Worm (Caenorhabditis elegans) whole organism, L2 larva: ENCODE measurements around the gene ani-2.
A peak's percentile ranks its signal among the peaks of the same experiment; 100 is the strongest.

ENCODE experiments used
- C34F6.9 ChIP-seq: fragments of 150-350 bp; optimal IDR thresholded peaks from 2 replicates; lab custom pipeline; 2014; ENCODE audit warnings: missing biosample characterization, missing genetic modification characterization
- F13H6.1 ChIP-seq: sonication (generic microtip); optimal IDR thresholded peaks from 2 replicates; lab custom pipeline; 2016; ENCODE audit warnings: missing genetic modification characterization, missing compliant biosample characterization
- R02D3.7 ChIP-seq: fragments of 150-350 bp; optimal IDR thresholded peaks from 2 replicates; lab custom pipeline; 2014; ENCODE audit warnings: missing biosample characterization, missing genetic modification characterization
- Y55F3AM.14 ChIP-seq: fragments of 200-800 bp; sonication (Bioruptor generic); optimal IDR thresholded peaks from 2 replicates; lab custom pipeline; 2018; ENCODE audit warnings: mild to moderate bottlenecking, missing genetic modification characterization, missing compliant biosample characterization
- ZK546.5 ChIP-seq: sonication (generic microtip); optimal IDR thresholded peaks from 2 replicates; lab custom pipeline; 2017; ENCODE audit warnings: missing biosample characterization, missing genetic modification characterization
- aly-2 ChIP-seq: fragments of 150-350 bp; optimal IDR thresholded peaks from 2 replicates; lab custom pipeline; 2014; ENCODE audit warnings: missing biosample characterization, missing genetic modification characterization
- ama-1 ChIP-seq: fragments of 150-350 bp; optimal IDR thresholded peaks from 2 replicates; lab custom pipeline; 2018; ENCODE audit warnings: inconsistent platforms
- blmp-1 ChIP-seq: sonication (generic microtip); optimal IDR thresholded peaks from 2 replicates; lab custom pipeline; 2017; ENCODE audit warnings: missing genetic modification characterization, mild to moderate bottlenecking, missing compliant biosample characterization, antibody characterized with exemption, moderate library complexity; ENCODE audit not compliant: insufficient read depth
- ceh-16 ChIP-seq: fragments of 150-350 bp; optimal IDR thresholded peaks from 2 replicates; lab custom pipeline; 2014; ENCODE audit warnings: missing biosample characterization, missing genetic modification characterization
- ceh-82 ChIP-seq: fragments of 150-350 bp; optimal IDR thresholded peaks from 2 replicates; lab custom pipeline; 2014; ENCODE audit warnings: missing biosample characterization, missing genetic modification characterization
- crh-2 ChIP-seq: sonication (generic microtip); optimal IDR thresholded peaks from 2 replicates; lab custom pipeline; 2017; ENCODE audit warnings: missing biosample characterization, missing genetic modification characterization
- dmd-4 ChIP-seq: sonication (generic microtip); optimal IDR thresholded peaks from 2 replicates; lab custom pipeline; 2017; ENCODE audit warnings: missing biosample characterization, missing genetic modification characterization
- egl-27 ChIP-seq: sonication (generic microtip); optimal IDR thresholded peaks from 3 replicates; lab custom pipeline; 2017; ENCODE audit warnings: missing biosample characterization, missing genetic modification reagents, missing genetic modification characterization
- elt-1 ChIP-seq: fragments of 150-350 bp; optimal IDR thresholded peaks from 2 replicates; lab custom pipeline; 2014; ENCODE audit warnings: missing biosample characterization, missing genetic modification characterization
- fos-1 ChIP-seq: fragments of 150-350 bp; optimal IDR thresholded peaks from 2 replicates; lab custom pipeline; 2014; ENCODE audit warnings: missing biosample characterization, missing genetic modification characterization
- gmeb-1 ChIP-seq: fragments of 150-350 bp; optimal IDR thresholded peaks from 2 replicates; lab custom pipeline; 2014; ENCODE audit warnings: missing biosample characterization, missing genetic modification characterization
- lin-11 ChIP-seq: fragments of 150-350 bp; sonication (generic microtip); optimal IDR thresholded peaks from 2 replicates; lab custom pipeline; 2014; ENCODE audit warnings: missing biosample characterization, missing genetic modification characterization, inconsistent platforms, mixed read lengths
- lin-13 ChIP-seq: fragments of 150-350 bp; optimal IDR thresholded peaks from 2 replicates; lab custom pipeline; 2014; ENCODE audit warnings: missing biosample characterization, missing genetic modification reagents, missing genetic modification characterization
- lin-39 ChIP-seq: fragments of 150-350 bp; optimal IDR thresholded peaks from 2 replicates; lab custom pipeline; 2014; ENCODE audit warnings: missing biosample characterization, missing genetic modification reagents, missing genetic modification characterization
- lsy-2 ChIP-seq, 2 experiments: fragments of 150-350 bp in 1 of 2; sonication (generic microtip) in 1 of 2; optimal IDR thresholded peaks; 2 replicates each; lab custom pipeline; 2014 to 2017; ENCODE audit warnings: missing biosample characterization in 2 of 2, missing genetic modification characterization in 2 of 2
- mab-5 ChIP-seq: fragments of 150-350 bp; optimal IDR thresholded peaks from 2 replicates; lab custom pipeline; 2014; ENCODE audit warnings: missing biosample characterization, missing genetic modification characterization
- mbf-1 ChIP-seq: sonication (generic microtip); optimal IDR thresholded peaks from 2 replicates; lab custom pipeline; 2017; ENCODE audit warnings: missing biosample characterization, missing genetic modification characterization
- mdl-1 ChIP-seq, 2 experiments: fragments of 150-350 bp in 1 of 2; sonication (generic microtip) in 1 of 2; optimal IDR thresholded peaks; 2 replicates each; lab custom pipeline; 2017; ENCODE audit warnings: missing biosample characterization in 2 of 2, missing genetic modification characterization in 2 of 2
- nhr-10 ChIP-seq: sonication (generic microtip); optimal IDR thresholded peaks from 2 replicates; lab custom pipeline; 2017; ENCODE audit warnings: missing biosample characterization, missing genetic modification characterization
- nhr-11 ChIP-seq: fragments of 150-350 bp; optimal IDR thresholded peaks from 2 replicates; lab custom pipeline; 2014; ENCODE audit warnings: missing biosample characterization, missing genetic modification characterization
- nhr-12 ChIP-seq: fragments of 150-350 bp; optimal IDR thresholded peaks from 2 replicates; lab custom pipeline; 2014; ENCODE audit warnings: missing biosample characterization, missing genetic modification characterization
- nhr-129 ChIP-seq: fragments of 150-350 bp; optimal IDR thresholded peaks from 2 replicates; lab custom pipeline; 2014; ENCODE audit warnings: missing biosample characterization, missing genetic modification characterization
- nhr-21 ChIP-seq: fragments of 150-350 bp; optimal IDR thresholded peaks from 2 replicates; lab custom pipeline; 2014; ENCODE audit warnings: missing biosample characterization, missing genetic modification characterization
- nhr-23 ChIP-seq: fragments of 150-350 bp; optimal IDR thresholded peaks from 2 replicates; lab custom pipeline; 2014; ENCODE audit warnings: missing biosample characterization, missing genetic modification reagents, missing genetic modification characterization
- nhr-237 ChIP-seq: fragments of 150-350 bp; optimal IDR thresholded peaks from 2 replicates; lab custom pipeline; 2014; ENCODE audit warnings: missing biosample characterization, missing genetic modification characterization
- nhr-25 ChIP-seq: fragments of 150-350 bp; sonication (generic microtip); optimal IDR thresholded peaks from 3 replicates; lab custom pipeline; 2014; ENCODE audit warnings: missing biosample characterization, missing genetic modification characterization
- nhr-6 ChIP-seq: fragments of 150-350 bp; optimal IDR thresholded peaks from 2 replicates; lab custom pipeline; 2014; ENCODE audit warnings: missing biosample characterization, missing genetic modification characterization
- nhr-77 ChIP-seq: fragments of 150-350 bp; optimal IDR thresholded peaks from 2 replicates; lab custom pipeline; 2014; ENCODE audit warnings: missing biosample characterization, missing genetic modification characterization
- peb-1 ChIP-seq: fragments of 150-350 bp; optimal IDR thresholded peaks from 2 replicates; lab custom pipeline; 2014; ENCODE audit warnings: missing biosample characterization, missing genetic modification characterization
- sem-4 ChIP-seq: fragments of 150-350 bp; optimal IDR thresholded peaks from 2 replicates; lab custom pipeline; 2014; ENCODE audit warnings: missing biosample characterization, missing genetic modification reagents, missing genetic modification characterization
- skn-1 ChIP-seq: sonication (generic microtip); optimal IDR thresholded peaks from 2 replicates; lab custom pipeline; 2017; ENCODE audit warnings: missing biosample characterization, missing genetic modification characterization
- sma-3 ChIP-seq: sonication (generic microtip); optimal IDR thresholded peaks from 2 replicates; lab custom pipeline; 2016; ENCODE audit warnings: missing genetic modification reagents, missing genetic modification characterization, missing compliant biosample characterization
- sma-9 ChIP-seq, 2 experiments: fragments of 150-350 bp in 1 of 2; sonication (generic microtip) in 1 of 2; optimal IDR thresholded peaks; 2 replicates each; lab custom pipeline; 2014 to 2016; ENCODE audit warnings: missing genetic modification characterization in 2 of 2, mild to moderate bottlenecking in 1 of 2, missing biosample characterization in 1 of 2, missing compliant biosample characterization in 1 of 2, missing genetic modification reagents in 1 of 2, moderate library complexity in 1 of 2
- snpc-4 ChIP-seq: fragments of 150-350 bp; optimal IDR thresholded peaks from 2 replicates; lab custom pipeline; 2014; ENCODE audit warnings: missing biosample characterization, missing genetic modification characterization
- unc-39 ChIP-seq: fragments of 150-350 bp; optimal IDR thresholded peaks from 2 replicates; lab custom pipeline; 2014; ENCODE audit warnings: missing biosample characterization, missing genetic modification characterization
- unc-55 ChIP-seq: fragments of 150-350 bp; sonication (generic microtip); optimal IDR thresholded peaks from 3 replicates; lab custom pipeline; 2014; ENCODE audit warnings: missing biosample characterization, missing genetic modification reagents, missing genetic modification characterization
- unc-62 ChIP-seq: fragments of 150-350 bp; optimal IDR thresholded peaks from 2 replicates; lab custom pipeline; 2014; ENCODE audit warnings: missing biosample characterization, missing genetic modification reagents, missing genetic modification characterization
- zag-1 ChIP-seq: fragments of 150-350 bp; optimal IDR thresholded peaks from 2 replicates; lab custom pipeline; 2014; ENCODE audit warnings: missing biosample characterization, missing genetic modification characterization
- ztf-11 ChIP-seq: sonication (generic microtip); optimal IDR thresholded peaks from 2 replicates; lab custom pipeline; 2017; ENCODE audit warnings: missing biosample characterization, missing genetic modification characterization
- ztf-4 ChIP-seq: fragments of 150-350 bp; optimal IDR thresholded peaks from 2 replicates; lab custom pipeline; 2014; ENCODE audit warnings: missing biosample characterization, missing genetic modification characterization

The ani-2 gene

ce11 chrII:6324086-6324485, 41.1 kb downstream of the ani-2 start, which contains the start of gene sma-6:
Gene sma-6, plus strand, starts transcription at chrII:6324484.
- TF ChIP-seq unc-62 (GFP tag; lab: Kevin White, UChicago): no peak
- TF ChIP-seq aly-2: no peak
- no peak for TF ChIP-seq nhr-25 (tag; lab: Kevin White, UChicago)
- peak; percentile 32 for TF ChIP-seq fos-1
- no peak for TF ChIP-seq nhr-21 (tag; lab: Kevin White, UChicago)
- peak; percentile 50 for TF ChIP-seq sma-3 (GFP tag; lab: Kevin White, UChicago)
- TF ChIP-seq sem-4 (tag; lab: Kevin White, UChicago): no peak

- TF ChIP-seq zag-1 (tag; lab: Kevin White, UChicago): no peak
Observed at ce11 chrII:6322979-6323378, 42.2 kb downstream of the ani-2 start, which contains the start of gene C32D5.4. Gene C32D5.4, minus strand, starts transcription at chrII:6323079.

- TF ChIP-seq peb-1 (tag; lab: Kevin White, UChicago) (no peak), unc-39 (no peak), R02D3.7 (tag; lab: Kevin White, UChicago) (no peak), snpc-4 (tag; lab: Kevin White, UChicago) (no peak), mab-5 (tag; lab: Kevin White, UChicago) (no peak)
Observed at ce11 chrII:6322081-6322480, 43.1 kb downstream of the ani-2 start.

ce11 chrII:6320655-6321388, 44.3 kb downstream of the ani-2 start, which contains the start of gene efr-3:
Gene efr-3, minus strand, starts transcription at chrII:6321159.
- TF ChIP-seq gmeb-1 (tag; lab: Kevin White, UChicago) (peak; percentile 92), nhr-129 (no peak), R02D3.7 (tag; lab: Kevin White, UChicago) (no peak), skn-1 (tag; lab: Kevin White, UChicago) (no peak), aly-2 (no peak), ztf-4 (tag; lab: Kevin White, UChicago) (no peak), peb-1 (tag; lab: Kevin White, UChicago) (no peak), mab-5 (tag; lab: Kevin White, UChicago) (peak; percentile 41), elt-1 (tag; lab: Kevin White, UChicago) (no peak), unc-55 (peak; percentile 86), lsy-2 (tag; optimal IDR thresholded peaks at IDR 0.05; lab: Kevin White, UChicago) (peak; percentile 58 to 79), nhr-23 (tag; lab: Kevin White, UChicago) (no peak), zag-1 (tag; lab: Kevin White, UChicago) (no peak), lin-39 (tag; lab: Kevin White, UChicago) (no peak), ceh-82 (tag; lab: Kevin White, UChicago) (no peak), nhr-12 (tag; lab: Kevin White, UChicago) (no peak), F13H6.1 (tag; lab: Kevin White, UChicago) (no peak), C34F6.9 (tag; lab: Kevin White, UChicago) (peak; percentile 78), fos-1 (no peak), sma-9 (GFP tag; optimal IDR thresholded peaks at IDR 0.05; lab: Kevin White, UChicago) (peak; percentile 16), sma-9 (tag; optimal IDR thresholded peaks at IDR 0.05; lab: Kevin White, UChicago) (no peak), egl-27 (tag; lab: Kevin White, UChicago) (no peak), nhr-11 (tag; lab: Kevin White, UChicago) (no peak), lin-11 (tag; lab: Kevin White, UChicago) (no peak), Y55F3AM.14 (GFP tag; lab: Kevin White, UChicago) (no peak), nhr-21 (tag; lab: Kevin White, UChicago) (no peak), mdl-1 (tag; optimal IDR thresholded peaks at IDR 0.05; lab: Kevin White, UChicago) (no peak), nhr-237 (no peak), nhr-10 (tag; lab: Kevin White, UChicago) (no peak), sem-4 (tag; lab: Kevin White, UChicago) (no peak), ZK546.5 (tag; lab: Kevin White, UChicago) (no peak), ztf-11 (tag; lab: Kevin White, UChicago) (no peak), snpc-4 (tag; lab: Kevin White, UChicago) (no peak), nhr-25 (tag; lab: Kevin White, UChicago) (no peak), dmd-4 (tag; lab: Kevin White, UChicago) (no peak), blmp-1 (tag; lab: Kevin White, UChicago) (no peak), unc-39 (no peak), nhr-6 (tag; lab: Kevin White, UChicago) (no peak), ceh-16 (tag; lab: Kevin White, UChicago) (no peak), ama-1 (lab: Kevin White, UChicago) (no peak), nhr-77 (tag; lab: Kevin White, UChicago) (no peak), mbf-1 (tag; lab: Kevin White, UChicago) (no peak), unc-62 (GFP tag; lab: Kevin White, UChicago) (no peak), crh-2 (peak; percentile 56), lin-13 (peak; percentile 46), sma-3 (GFP tag; lab: Kevin White, UChicago) (no peak)
